Fruit fly (Drosophila melanogaster) whole organism, embryonic: ENCODE measurements around the gene CG45487.
A peak's percentile ranks its signal among the peaks of the same experiment; 100 is the strongest.

Experiments used
- Atf3 ChIP-seq: fragments of 200-800 bp; sonication (Bioruptor generic); optimal IDR thresholded peaks from 3 replicates; lab custom pipeline; 2016; ENCODE audit warnings: missing biosample characterization, missing genetic modification characterization
- Atf6 ChIP-seq: fragments of 200-800 bp; sonication (Bioruptor generic); IDR thresholded peaks from 2 replicates; pipeline ENCODE4 v1.3.6; 2022; ENCODE audit warnings: missing biosample characterization, missing genetic modification characterization
- BEAF-32 ChIP-seq: fragments of 200-800 bp; sonication (Bioruptor generic); optimal IDR thresholded peaks from 3 replicates; lab custom pipeline; 2017; ENCODE audit warnings: missing biosample characterization, missing genetic modification characterization, mild to moderate bottlenecking, moderate library complexity, missing genetic modification reagents
- CG1024 ChIP-seq: fragments of 200-800 bp; sonication (Bioruptor generic); IDR thresholded peaks from 2 replicates; pipeline ENCODE4 v1.3.6; 2022; ENCODE audit warnings: missing biosample characterization, missing genetic modification characterization
- CG10959 ChIP-seq: fragments of 200-800 bp; sonication (Bioruptor generic); IDR thresholded peaks from 2 replicates; pipeline ENCODE4 v1.3.6; 2022; ENCODE audit warnings: missing biosample characterization, missing genetic modification characterization
- CG12155 ChIP-seq: fragments of 200-800 bp; sonication (Bioruptor generic); optimal IDR thresholded peaks from 3 replicates; lab custom pipeline; 2016; ENCODE audit warnings: missing biosample characterization, missing genetic modification characterization
- CG14014 ChIP-seq: fragments of 200-800 bp; sonication (Bioruptor generic); IDR thresholded peaks from 2 replicates; pipeline ENCODE4 v1.3.6; 2022; ENCODE audit warnings: missing biosample characterization, missing genetic modification characterization
- CG15011 ChIP-seq: fragments of 200-800 bp; sonication (Bioruptor generic); optimal IDR thresholded peaks from 3 replicates; lab custom pipeline; 2018; ENCODE audit warnings: missing biosample characterization, mild to moderate bottlenecking, missing genetic modification characterization
- CG16779 ChIP-seq: fragments of 200-800 bp; sonication (Bioruptor generic); IDR thresholded peaks from 2 replicates; pipeline ENCODE4 v1.3.6; 2022; ENCODE audit warnings: missing biosample characterization, missing genetic modification characterization
- CG16863 ChIP-seq: fragments of 200-800 bp; sonication (Bioruptor generic); optimal IDR thresholded peaks from 3 replicates; lab custom pipeline; 2016; ENCODE audit warnings: missing biosample characterization, missing genetic modification characterization
- CG17361 ChIP-seq: fragments of 200-800 bp; sonication (Bioruptor generic); IDR thresholded peaks from 3 replicates; pipeline ENCODE4 v1.3.6; 2022; ENCODE audit warnings: missing biosample characterization, missing genetic modification characterization
- CG17912 ChIP-seq: fragments of 200-800 bp; sonication (Bioruptor generic); optimal IDR thresholded peaks from 2 replicates; lab custom pipeline; 2018; ENCODE audit warnings: missing biosample characterization, mild to moderate bottlenecking, missing genetic modification characterization
- CG33213 ChIP-seq: fragments of 200-800 bp; sonication (Bioruptor generic); optimal IDR thresholded peaks from 3 replicates; lab custom pipeline; 2016; ENCODE audit warnings: missing biosample characterization, missing genetic modification characterization
- CG3726 ChIP-seq: fragments of 200-800 bp; sonication (Bioruptor generic); IDR thresholded peaks from 3 replicates; pipeline ENCODE4, ENCODE4 v1.3.6; 2022; ENCODE audit warnings: missing biosample characterization, missing genetic modification characterization
- CG3995 ChIP-seq: fragments of 200-800 bp; sonication (Bioruptor generic); optimal IDR thresholded peaks from 3 replicates; lab custom pipeline; 2016; ENCODE audit warnings: missing biosample characterization, missing genetic modification characterization
- CG4617 ChIP-seq: fragments of 200-800 bp; sonication (Bioruptor generic); optimal IDR thresholded peaks from 3 replicates; lab custom pipeline; 2016; ENCODE audit warnings: missing biosample characterization, missing genetic modification characterization, borderline replicate concordance
- CG6175 ChIP-seq: fragments of 200-800 bp; sonication (Bioruptor generic); IDR thresholded peaks from 3 replicates; pipeline ENCODE4 v1.3.6; 2022; ENCODE audit warnings: missing biosample characterization, missing genetic modification characterization
- CG6654 ChIP-seq: fragments of 200-800 bp; sonication (Bioruptor generic); optimal IDR thresholded peaks from 2 replicates; lab custom pipeline; 2017; ENCODE audit warnings: missing biosample characterization, mild to moderate bottlenecking, missing genetic modification characterization
- Dad ChIP-seq: fragments of 200-800 bp; sonication (Bioruptor generic); optimal IDR thresholded peaks from 3 replicates; lab custom pipeline; 2016; ENCODE audit warnings: missing biosample characterization, missing genetic modification characterization
- Doc2 ChIP-seq: fragments of 200-800 bp; sonication (Bioruptor generic); IDR thresholded peaks from 2 replicates; pipeline ENCODE4 v1.3.6; 2022; ENCODE audit warnings: missing biosample characterization, missing genetic modification characterization
- E2f1 ChIP-seq: fragments of 200-800 bp; sonication (Bioruptor generic); IDR thresholded peaks from 2 replicates; pipeline ENCODE4 v1.3.6; 2022; ENCODE audit warnings: missing biosample characterization, missing genetic modification characterization
- Hr78 ChIP-seq, 2 experiments: fragments of 200-800 bp in 1 of 2; fragments of >200 bp in 1 of 2; sonication (Bioruptor generic) in 1 of 2; optimal IDR thresholded peaks; 2 replicates each; lab custom pipeline; 2017 to 2019; ENCODE audit warnings: missing biosample characterization in 2 of 2, missing genetic modification characterization in 2 of 2, mild to moderate bottlenecking in 1 of 2, moderate library complexity in 1 of 2
- MTF-1 ChIP-seq: fragments of 200-800 bp; sonication (Bioruptor generic); optimal IDR thresholded peaks from 2 replicates; lab custom pipeline; 2018; ENCODE audit warnings: missing biosample characterization, mild to moderate bottlenecking, missing genetic modification characterization, borderline replicate concordance
- Meics ChIP-seq: fragments of 200-800 bp; sonication (Bioruptor generic); optimal IDR thresholded peaks from 2 replicates; lab custom pipeline; 2017; ENCODE audit warnings: missing biosample characterization, mild to moderate bottlenecking, missing genetic modification characterization
- NfI ChIP-seq: fragments of 200-800 bp; sonication (Bioruptor generic); optimal IDR thresholded peaks from 3 replicates; lab custom pipeline; 2018; ENCODE audit warnings: missing biosample characterization, mild to moderate bottlenecking, missing genetic modification characterization, moderate library complexity
- Six4 ChIP-seq: fragments of 200-800 bp; sonication (Bioruptor generic); optimal IDR thresholded peaks from 2 replicates; lab custom pipeline; 2016; ENCODE audit warnings: missing biosample characterization, missing genetic modification characterization
- ash1 ChIP-seq: fragments of 200-800 bp; sonication (Bioruptor generic); optimal IDR thresholded peaks from 2 replicates; lab custom pipeline; 2018; ENCODE audit warnings: missing biosample characterization, mild to moderate bottlenecking, missing genetic modification characterization
- ato ChIP-seq: fragments of 200-800 bp; sonication (Bioruptor generic); IDR thresholded peaks from 2 replicates; pipeline ENCODE4 v1.3.6; 2022; ENCODE audit warnings: missing biosample characterization, missing genetic modification characterization; ENCODE audit not compliant: partially characterized antibody
- bcd ChIP-seq: fragments of 200-800 bp; sonication (Bioruptor generic); optimal IDR thresholded peaks from 2 replicates; lab custom pipeline; 2017; ENCODE audit warnings: missing biosample characterization, mild to moderate bottlenecking, missing genetic modification characterization
- cato ChIP-seq: fragments of 200-800 bp; sonication (Bioruptor generic); optimal IDR thresholded peaks from 2 replicates; lab custom pipeline; 2016; ENCODE audit warnings: missing biosample characterization, missing genetic modification characterization, borderline replicate concordance
- caup ChIP-seq: fragments of 200-800 bp; sonication (Bioruptor generic); optimal IDR thresholded peaks from 3 replicates; lab custom pipeline; 2017; ENCODE audit warnings: missing biosample characterization, mild to moderate bottlenecking, missing genetic modification characterization, moderate library complexity; ENCODE audit not compliant: severe bottlenecking
- chinmo ChIP-seq: fragments of 200-800 bp; sonication (Bioruptor generic); IDR thresholded peaks from 4 replicates; pipeline ENCODE4 v1.3.6; 2022; ENCODE audit warnings: missing biosample characterization, missing genetic modification characterization; ENCODE audit not compliant: partially characterized antibody
- da ChIP-seq: fragments of 200-800 bp; sonication (Bioruptor generic); optimal IDR thresholded peaks from 2 replicates; lab custom pipeline; 2016; ENCODE audit warnings: missing biosample characterization, missing genetic modification characterization
- disco-r ChIP-seq: fragments of 200-800 bp; sonication (Bioruptor generic); optimal IDR thresholded peaks from 2 replicates; lab custom pipeline; 2016; ENCODE audit warnings: missing biosample characterization, missing genetic modification characterization
- dm ChIP-seq: fragments of 200-800 bp; sonication (Bioruptor generic); optimal IDR thresholded peaks from 3 replicates; lab custom pipeline; 2016; ENCODE audit warnings: missing biosample characterization, missing genetic modification characterization
- dmrt11E ChIP-seq: fragments of 200-800 bp; sonication (Bioruptor generic); optimal IDR thresholded peaks from 3 replicates; lab custom pipeline; 2018; ENCODE audit warnings: missing biosample characterization, mild to moderate bottlenecking, missing genetic modification characterization, moderate library complexity
- dpn ChIP-seq, 2 experiments: fragments of 200-800 bp; sonication (Bioruptor generic); optimal IDR thresholded peaks; 3 replicates each; lab custom pipeline; 2016; ENCODE audit warnings: missing biosample characterization in 2 of 2, missing genetic modification characterization in 2 of 2
- esg ChIP-seq: fragments of 200-800 bp; sonication (Bioruptor generic); conservative IDR thresholded peaks from 2 replicates; pipeline ENCODE4 v1.3.6; 2022; ENCODE audit warnings: missing biosample characterization, missing genetic modification characterization
- ftz-f1 ChIP-seq: fragments of 200-800 bp; sonication (Bioruptor generic); optimal IDR thresholded peaks from 2 replicates; lab custom pipeline; 2016; ENCODE audit warnings: missing biosample characterization, missing genetic modification characterization
- grau ChIP-seq: fragments of 200-800 bp; optimal IDR thresholded peaks from 3 replicates; lab custom pipeline; 2019; ENCODE audit warnings: missing biosample characterization, mild to moderate bottlenecking, missing genetic modification characterization, moderate library complexity
- her ChIP-seq: fragments of 200-800 bp; sonication (Bioruptor generic); optimal IDR thresholded peaks from 2 replicates; lab custom pipeline; 2016; ENCODE audit warnings: missing biosample characterization, missing genetic modification characterization
- jigr1 ChIP-seq: fragments of 200-800 bp; sonication (Bioruptor generic); IDR thresholded peaks from 3 replicates; pipeline ENCODE4 v1.3.6; 2022; ENCODE audit warnings: missing biosample characterization, missing genetic modification characterization
- kah ChIP-seq: fragments of 200-800 bp; sonication (Bioruptor generic); optimal IDR thresholded peaks from 2 replicates; lab custom pipeline; 2018; ENCODE audit warnings: missing biosample characterization, mild to moderate bottlenecking, missing genetic modification characterization
- kay ChIP-seq: fragments of 200-800 bp; sonication (Bioruptor generic); optimal IDR thresholded peaks from 2 replicates; lab custom pipeline; 2016; ENCODE audit warnings: missing biosample characterization, missing genetic modification characterization
- nerfin-1 ChIP-seq: fragments of 200-800 bp; sonication (Bioruptor generic); optimal IDR thresholded peaks from 3 replicates; lab custom pipeline; 2019; ENCODE audit warnings: missing biosample characterization, mild to moderate bottlenecking, missing genetic modification characterization, moderate library complexity
- nerfin-2 ChIP-seq: fragments of 200-800 bp; sonication (Bioruptor generic); IDR thresholded peaks from 2 replicates; pipeline ENCODE4 v1.3.6; 2022; ENCODE audit warnings: missing biosample characterization, missing genetic modification characterization; ENCODE audit not compliant: partially characterized antibody
- p53 ChIP-seq: fragments of 200-800 bp; sonication (Bioruptor generic); optimal IDR thresholded peaks from 2 replicates; lab custom pipeline; 2016; ENCODE audit warnings: missing biosample characterization, missing genetic modification characterization
- pb ChIP-seq: fragments of 200-800 bp; sonication (Bioruptor generic); optimal IDR thresholded peaks from 3 replicates; lab custom pipeline; 2016; ENCODE audit warnings: missing biosample characterization, missing genetic modification characterization
- wek ChIP-seq: fragments of 200-800 bp; sonication (Bioruptor generic); optimal IDR thresholded peaks from 3 replicates; lab custom pipeline; 2018; ENCODE audit warnings: missing biosample characterization, mild to moderate bottlenecking, missing genetic modification characterization, moderate library complexity
- yki ChIP-seq: fragments of >200 bp; optimal IDR thresholded peaks from 3 replicates; lab custom pipeline; 2018

The CG45487 gene

DNA sequence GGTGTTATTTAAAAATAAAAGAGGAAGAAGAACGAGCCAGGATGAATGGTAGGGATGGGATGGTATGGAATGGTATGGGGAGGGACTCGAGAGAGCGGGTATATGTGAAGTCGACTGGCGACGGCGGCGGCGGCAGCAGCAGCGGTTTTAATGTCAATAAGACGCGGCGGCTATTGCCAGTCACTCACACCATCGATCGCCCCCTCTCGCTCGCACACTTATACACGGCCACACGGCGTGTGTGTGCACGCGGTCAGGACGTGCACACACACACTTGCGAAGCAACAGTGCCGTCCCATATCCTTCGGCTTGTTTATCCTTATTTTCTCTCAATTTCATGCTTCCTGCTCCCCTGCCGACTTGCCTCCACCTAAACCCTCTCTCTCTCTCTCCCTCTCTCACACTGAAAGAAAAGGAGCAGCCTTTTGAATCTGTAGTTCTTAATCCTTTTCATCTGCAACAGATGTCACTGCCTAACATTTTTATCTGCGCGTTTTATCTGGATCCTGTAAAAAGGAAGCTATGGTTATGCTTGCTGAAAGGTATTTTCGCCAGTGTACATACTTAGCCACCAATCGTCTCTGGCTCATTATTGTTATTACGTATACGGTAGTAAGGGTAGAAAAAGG lies 25.8 kb downstream of the CG45487 start (continued):
- TF ChIP-seq dmrt11E = peak; percentile 92
- TF ChIP-seq CG14014 (GFP tag; lab: Robert Waterston, UW) = peak; percentile 88
- TF ChIP-seq Meics (GFP tag; lab: Kevin White, UChicago) = peak; percentile 82
- TF ChIP-seq CG16779 = peak; percentile 53; the same call in 1 of the 2 replicates
- TF ChIP-seq CG4617 (GFP tag; lab: Kevin White, UChicago) = peak; percentile 56
- no peak for TF ChIP-seq jigr1 (GFP tag; lab: Robert Waterston, UW)
- TF ChIP-seq CG17912 (GFP tag; lab: Kevin White, UChicago) = peak; percentile 52
- no peak for TF ChIP-seq Doc2 (GFP tag; lab: Robert Waterston, UW)
- TF ChIP-seq her = peak; percentile 86
- peak; percentile 81 for TF ChIP-seq CG17361 (GFP tag; lab: Robert Waterston, UW)
- peak; percentile 23 for TF ChIP-seq kah
- TF ChIP-seq nerfin-2 (GFP tag; lab: Robert Waterston, UW) = no peak
- peak; percentile 77 for TF ChIP-seq dm (GFP tag; lab: Kevin White, UChicago)
- TF ChIP-seq dpn (GFP tag; optimal IDR thresholded peaks at IDR 0.05; lab: Kevin White, UChicago) = peak; percentile 88 to 93
- peak; percentile 73 for TF ChIP-seq wek (GFP tag; lab: Kevin White, UChicago)
- peak; percentile 83 for TF ChIP-seq Dad (GFP tag; lab: Kevin White, UChicago)
- TF ChIP-seq ftz-f1 (GFP tag; lab: Kevin White, UChicago) = no peak
- peak; percentile 78 for TF ChIP-seq CG33213
- peak; percentile 80 for TF ChIP-seq bcd (GFP tag; lab: Kevin White, UChicago)
- peak; percentile 57 for TF ChIP-seq da (GFP tag; lab: Kevin White, UChicago)
- TF ChIP-seq CG10959 (GFP tag; lab: Robert Waterston, UW) = peak; percentile 86
- TF ChIP-seq CG16863 (GFP tag; lab: Kevin White, UChicago) = peak; percentile 81
- peak; percentile 55; the same call in 1 of the 3 replicates for TF ChIP-seq CG6175 (GFP tag; lab: Robert Waterston, UW)
- peak; percentile 87 for TF ChIP-seq Atf3 (GFP tag; lab: Kevin White, UChicago)
- TF ChIP-seq E2f1 (GFP tag; lab: Robert Waterston, UW) = peak; percentile 68
- no peak for TF ChIP-seq chinmo (GFP tag; lab: Robert Waterston, UW)
- no peak for TF ChIP-seq Hr78 (GFP tag; optimal IDR thresholded peaks at IDR 0.05; lab: Kevin White, UChicago)
- peak; percentile 86 for TF ChIP-seq grau (tag; lab: Kevin White, UChicago)
- TF ChIP-seq CG1024 (GFP tag; lab: Robert Waterston, UW) = peak; percentile 65; the same call in 1 of the 2 replicates
- no peak for TF ChIP-seq ato
- TF ChIP-seq NfI = peak; percentile 90
- peak; percentile 67 for TF ChIP-seq pb
- TF ChIP-seq CG3726 = peak; percentile 80; the same call in 1 of the 3 replicates
- TF ChIP-seq Atf6 (GFP tag; lab: Robert Waterston, UW) = peak; percentile 81
- peak; percentile 82 for TF ChIP-seq CG12155
- TF ChIP-seq p53 = peak; percentile 64
- no peak for TF ChIP-seq BEAF-32
- TF ChIP-seq esg (GFP tag; lab: Robert Waterston, UW) = peak; percentile 78
- TF ChIP-seq CG6654 (GFP tag; lab: Kevin White, UChicago) = peak; percentile 42
- peak; percentile 84 for TF ChIP-seq caup
- peak; percentile 76 for TF ChIP-seq MTF-1 (GFP tag; lab: Kevin White, UChicago)
- TF ChIP-seq Six4 (GFP tag; lab: Kevin White, UChicago) = peak; percentile 74
- peak; percentile 58 for TF ChIP-seq CG15011 (GFP tag; lab: Kevin White, UChicago)
- peak; percentile 41 for TF ChIP-seq ash1
- peak; percentile 11 for TF ChIP-seq CG3995 (GFP tag; lab: Kevin White, UChicago)
- TF ChIP-seq nerfin-1 (tag; lab: Kevin White, UChicago) = peak; percentile 61
- peak; percentile 55 for TF ChIP-seq cato
- peak; percentile 35 for TF ChIP-seq kay (GFP tag; lab: Kevin White, UChicago)
- no peak for TF ChIP-seq yki (lab: Kevin White, UChicago)
- peak; percentile 68 for TF ChIP-seq disco-r (GFP tag; lab: Kevin White, UChicago)
